Worm (Caenorhabditis elegans): ENCODE measurements around the gene best-1.

The best-1 gene

ce11 chrIV:13071445-13071844, 38.1 kb downstream of the best-1 start, which contains the start of gene scl-8:
scl-8 (plus strand) TSS chrIV:13071745.
- no peak for TF ChIP-seq ZK185.1 (tag; optimal IDR thresholded peaks at IDR 0.05; ENCODE audit: poor library complexity, severe bottlenecking)
- TF ChIP-seq gei-17 (GFP tag; optimal IDR thresholded peaks at IDR 0.05), result no peak
- no peak for TF ChIP-seq pha-4 (tag; optimal IDR thresholded peaks at IDR 0.05)
- TF ChIP-seq lin-26 (GFP tag; IDR thresholded peaks at IDR 0.05), result no peak
- TF ChIP-seq F57A8.1 (GFP tag; optimal IDR thresholded peaks at IDR 0.05), result no peak
- no peak for TF ChIP-seq bed-2 (GFP tag; IDR thresholded peaks at IDR 0.05)
- TF ChIP-seq mcd-1 (GFP tag; IDR thresholded peaks at IDR 0.05), result no peak
- TF ChIP-seq sdz-38 (tag; optimal IDR thresholded peaks at IDR 0.05), result no peak

ce11 chrIV:13070142-13070541, 39.4 kb downstream of the best-1 start, which contains the start of gene scl-7:
scl-7 (plus strand) TSS chrIV:13070442.
- no peak for TF ChIP-seq mel-28 (tag; optimal IDR thresholded peaks at IDR 0.05; ENCODE audit: borderline replicate concordance)
- no peak for TF ChIP-seq lsl-1 (GFP tag; optimal IDR thresholded peaks at IDR 0.05)
- TF ChIP-seq madf-6 (GFP tag; IDR thresholded peaks at IDR 0.05), result no peak
- no peak for TF ChIP-seq tbx-9 (tag; optimal IDR thresholded peaks at IDR 0.05; ENCODE audit: borderline replicate concordance)

ce11 chrIV:13068451-13068850, 41.1 kb downstream of the best-1 start, which contains the start of gene scl-6:
scl-6 (plus strand) TSS chrIV:13068751.
- TF ChIP-seq F37B4.10 (GFP tag; IDR thresholded peaks at IDR 0.05) (no peak), fkh-3 (tag; optimal IDR thresholded peaks at IDR 0.05) (no peak), efl-1 (GFP tag; optimal IDR thresholded peaks at IDR 0.05) (no peak), hsf-1 (GFP tag; IDR thresholded peaks at IDR 0.05) (no peak), ceh-79 (tag; optimal IDR thresholded peaks at IDR 0.05) (no peak), rec-8 (tag; optimal IDR thresholded peaks at IDR 0.05) (no peak), let-607 (tag; optimal IDR thresholded peaks at IDR 0.05) (no peak), snpc-1.3 (tag; optimal IDR thresholded peaks at IDR 0.05; ENCODE audit: insufficient read depth) (no peak), tlf-1 (GFP tag; optimal IDR thresholded peaks at IDR 0.05) (no peak), F57C9.4 (tag; optimal IDR thresholded peaks at IDR 0.05) (no peak), unc-130 (GFP tag; optimal IDR thresholded peaks at IDR 0.05) (no peak), atf-7 (tag; optimal IDR thresholded peaks at IDR 0.05) (no peak), F39B2.1 (GFP tag; IDR thresholded peaks at IDR 0.05) (no peak), madf-3 (GFP tag; IDR thresholded peaks at IDR 0.05) (no peak), mel-28 (tag; optimal IDR thresholded peaks at IDR 0.05; ENCODE audit: borderline replicate concordance) (no peak), hmg-20 (GFP tag; IDR thresholded peaks at IDR 0.05) (no peak), snpc-4 (GFP tag; optimal IDR thresholded peaks at IDR 0.05) (no peak), snpc-4 (tag; optimal IDR thresholded peaks at IDR 0.05) (no peak)

- TF ChIP-seq F39B2.1 (GFP tag; IDR thresholded peaks at IDR 0.05), result no peak
- TF ChIP-seq hlh-26 (GFP tag; conservative IDR thresholded peaks at IDR 0.05), result no peak
- no peak for TF ChIP-seq fkh-3 (tag; optimal IDR thresholded peaks at IDR 0.05)
- TF ChIP-seq lin-26 (GFP tag; IDR thresholded peaks at IDR 0.05), result no peak
- no peak for TF ChIP-seq hmg-1.2 (GFP tag; IDR thresholded peaks at IDR 0.05)
- no peak for TF ChIP-seq D2030.7 (GFP tag; IDR thresholded peaks at IDR 0.05)
- TF ChIP-seq ceh-40 (GFP tag; IDR thresholded peaks at IDR 0.05), result no peak
- TF ChIP-seq B0261.1 (tag; optimal IDR thresholded peaks at IDR 0.05), result no peak
- TF ChIP-seq F57C9.4 (tag; optimal IDR thresholded peaks at IDR 0.05), result no peak
- no peak for TF ChIP-seq unc-130 (GFP tag; optimal IDR thresholded peaks at IDR 0.05)
- TF ChIP-seq egl-44 (GFP tag; IDR thresholded peaks at IDR 0.05), result no peak
- no peak for TF ChIP-seq sdz-38 (tag; optimal IDR thresholded peaks at IDR 0.05)
- TF ChIP-seq nfya-1 (tag; optimal IDR thresholded peaks at IDR 0.05; ENCODE audit: borderline replicate concordance, insufficient read depth), result no peak
- no peak for TF ChIP-seq ama-1 (optimal IDR thresholded peaks at IDR 0.05)
- TF ChIP-seq ama-1 (GFP tag; optimal IDR thresholded peaks at IDR 0.05), result no peak
- no peak for TF ChIP-seq Y95B8A.8 (GFP tag; IDR thresholded peaks at IDR 0.05)
- no peak for TF ChIP-seq ceh-58 (GFP tag; IDR thresholded peaks at IDR 0.05)
Measured at ce11 chrIV:13067200-13067599, 42.4 kb downstream of the best-1 start, which contains the start of gene col-131. col-131 (minus strand) TSS chrIV:13067300.

All from whole organism, young adult.